Fruit fly (Drosophila melanogaster) S2 (cell line): ENCODE measurements around the gene wtrw.
A peak's percentile ranks its signal among the peaks of the same experiment; 100 is the strongest.

Experiments used
- CG8478 ChIP-seq: fragments of >200 bp; optimal IDR thresholded peaks from 2 replicates; lab custom pipeline; 2018
- CTCF ChIP-seq, 2 experiments: fragments of >200 bp; optimal IDR thresholded peaks; 2 replicates each; lab custom pipeline; 2018

wtrw gene

DNA sequence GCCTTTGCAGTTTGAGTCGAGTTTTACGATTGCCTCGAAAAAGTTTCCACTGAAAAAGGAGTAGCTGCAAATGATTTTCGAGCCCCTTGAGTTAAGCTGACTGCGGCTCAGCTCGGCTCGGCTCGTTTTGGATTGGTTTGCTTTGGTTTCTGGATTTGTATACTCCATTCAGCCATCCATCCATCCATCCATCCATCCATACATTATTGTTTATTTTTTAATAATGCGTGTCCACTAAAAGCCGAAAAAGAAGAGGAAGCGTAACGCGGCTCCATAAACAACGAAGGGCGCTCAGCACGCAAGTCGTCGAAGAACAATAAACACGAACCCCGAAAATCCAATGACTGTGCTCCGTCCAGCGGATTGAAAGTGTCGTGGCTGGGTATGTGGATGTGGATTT, 35.2 kb downstream of the wtrw start:
- TF ChIP-seq CTCF (optimal IDR thresholded peaks at IDR 0.05; lab: Kevin White, UChicago) = no peak
- no peak for TF ChIP-seq CG8478 (lab: Kevin White, UChicago)

DNA sequence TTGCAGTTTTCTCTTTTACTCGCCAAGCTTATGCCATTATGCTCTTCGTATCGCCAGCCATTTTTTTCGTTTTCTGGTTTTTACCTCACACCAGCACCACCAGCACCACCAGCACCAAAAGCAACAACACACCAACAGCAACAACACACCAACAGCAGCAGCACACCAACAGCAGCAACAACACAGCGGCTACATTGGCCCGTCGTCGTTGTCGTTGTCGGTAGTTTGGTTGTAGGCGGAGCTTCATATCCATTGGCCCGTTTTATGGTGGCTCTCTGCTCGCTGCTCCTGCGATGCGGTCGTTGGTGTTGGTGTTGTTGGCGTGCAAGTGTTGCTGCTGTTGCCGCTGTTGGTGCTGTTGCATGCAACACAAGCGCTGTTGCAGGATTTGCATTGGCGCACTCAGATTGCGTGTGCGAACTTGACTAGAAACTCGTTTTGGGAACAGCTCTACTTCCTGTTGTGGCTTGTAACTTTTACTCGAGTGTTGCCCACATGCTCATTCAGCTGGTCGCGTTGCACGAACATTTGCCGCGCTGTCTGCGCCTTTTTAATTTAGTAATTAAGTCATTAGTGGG, 45.7 kb downstream of the wtrw start:
- no peak for TF ChIP-seq CG8478 (lab: Kevin White, UChicago)
- peak in 1 of 2 experiments; percentile 14 for TF ChIP-seq CTCF (optimal IDR thresholded peaks at IDR 0.05; lab: Kevin White, UChicago)

DNA sequence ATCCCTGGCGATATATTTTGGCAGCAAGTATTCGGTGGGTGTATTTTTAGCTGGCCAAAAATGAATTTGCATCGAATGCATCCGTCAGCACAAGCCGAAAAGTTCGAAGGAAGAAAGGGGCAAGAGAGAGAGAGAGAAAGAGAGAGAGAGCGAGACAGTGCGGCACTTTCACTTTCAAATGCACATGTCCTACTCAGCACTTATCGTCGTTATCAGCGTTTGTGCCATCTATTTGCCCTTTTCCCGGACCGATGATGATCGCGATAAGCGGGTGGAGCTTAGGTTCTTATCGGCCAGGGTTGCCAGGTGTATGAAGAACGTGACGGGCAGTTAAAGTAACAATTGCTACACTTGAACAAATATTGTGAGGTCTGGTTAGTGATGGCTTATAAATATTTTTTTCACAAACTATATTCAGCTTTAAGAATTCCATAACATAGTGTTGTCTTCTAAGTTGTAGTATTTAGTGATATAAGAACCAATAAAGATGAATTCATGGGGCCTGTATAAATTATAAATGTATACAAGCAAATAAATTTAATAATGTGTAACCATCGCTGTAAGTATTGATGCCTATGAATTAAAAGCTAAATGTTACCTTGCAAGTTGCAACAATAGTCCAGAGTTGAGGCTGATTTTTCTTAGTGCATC, 53.7 kb downstream of the wtrw start:
- TF ChIP-seq CTCF (optimal IDR thresholded peaks at IDR 0.05; lab: Kevin White, UChicago) (no peak), CG8478 (lab: Kevin White, UChicago) (no peak)

DNA sequence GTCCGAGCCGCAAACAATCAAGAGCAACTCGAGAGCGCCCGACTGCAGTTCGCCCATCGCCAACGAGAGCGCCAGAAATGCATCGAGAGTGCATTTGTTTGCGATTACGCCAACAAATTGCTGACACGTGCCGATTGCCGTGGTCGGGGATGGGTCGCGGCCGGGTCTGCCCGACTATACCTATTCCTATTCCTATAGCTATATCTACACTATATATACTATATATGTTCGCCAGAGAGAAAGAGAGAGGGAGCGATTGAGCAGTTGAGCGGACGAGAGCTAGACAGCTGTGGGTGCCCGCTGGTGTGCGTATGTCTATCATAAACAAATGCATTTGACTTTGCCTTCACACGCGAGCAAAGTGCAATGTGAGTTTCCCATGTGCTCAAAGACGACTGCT, 56.2 kb downstream of the wtrw start:
- TF ChIP-seq CG8478 (lab: Kevin White, UChicago) (no peak), CTCF (optimal IDR thresholded peaks at IDR 0.05; lab: Kevin White, UChicago) (no peak)

DNA sequence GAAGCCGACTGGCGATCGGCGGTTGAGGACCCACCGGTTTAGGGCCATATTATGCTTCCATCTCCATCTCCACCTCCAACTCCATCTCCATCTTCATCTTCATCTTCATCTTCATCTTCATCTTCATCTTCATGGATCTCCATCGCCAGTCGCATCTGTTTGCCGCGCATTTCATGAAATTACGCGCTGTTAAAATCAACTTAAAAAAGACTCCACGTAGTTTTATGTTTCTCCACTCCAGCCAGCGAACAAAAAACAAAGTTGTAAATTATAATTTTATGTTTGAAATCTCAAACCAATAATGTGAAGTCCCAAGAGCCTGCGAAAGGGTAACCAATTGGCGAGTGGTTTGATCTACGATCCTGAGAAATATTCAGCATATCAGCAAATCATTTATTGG, 59.0 kb downstream of the wtrw start:
- TF ChIP-seq CTCF (optimal IDR thresholded peaks at IDR 0.05; lab: Kevin White, UChicago) (no peak), CG8478 (lab: Kevin White, UChicago) (no peak)
